Worm (Caenorhabditis elegans) whole organism, late embryonic: ENCODE data around the gene nhx-6.

Source experiments
- elt-2 ChIP-seq: sonication (generic microtip); optimal IDR thresholded peaks from 2 replicates; lab custom pipeline; 2016; ENCODE audit warnings: missing genetic modification reagents, missing genetic modification characterization, missing compliant biosample characterization
- elt-4 ChIP-seq: sonication (generic microtip); optimal IDR thresholded peaks from 2 replicates; lab custom pipeline; 2016; ENCODE audit warnings: missing genetic modification characterization, missing compliant biosample characterization
- hlh-13 ChIP-seq: fragments of 200-800 bp; sonication (Bioruptor generic); optimal IDR thresholded peaks from 2 replicates; lab custom pipeline; 2018; ENCODE audit warnings: mild to moderate bottlenecking, missing genetic modification characterization, missing compliant biosample characterization
- lin-11 ChIP-seq: fragments of 200-800 bp; sonication (Bioruptor generic); optimal IDR thresholded peaks from 2 replicates; lab custom pipeline; 2018; ENCODE audit warnings: mild to moderate bottlenecking, missing genetic modification characterization, missing compliant biosample characterization

- TF ChIP-seq lin-11, result no peak
- no peak for TF ChIP-seq hlh-13 (GFP tag; lab: Kevin White, UChicago)
- TF ChIP-seq elt-2 (tag; lab: Kevin White, UChicago), result no peak
- TF ChIP-seq elt-4, result no peak
Observed at ce11 chrII:1712938-1713337, 42.3 kb downstream of the nhx-6 start, which contains the start of gene btb-7.
